Fruit fly (Drosophila melanogaster): ENCODE data around the gene CAH5.

CAH5 gene

dm6 chr3R:31222125-31222889 is 40.1 kb upstream of the CAH5 start (continued):
- TF ChIP-seq ara (GFP tag; IDR thresholded peaks at IDR 0.05): no peak
- TF ChIP-seq vfl (GFP tag; optimal IDR thresholded peaks at IDR 0.05): peak; percentile 82
- no peak for TF ChIP-seq wor (GFP tag; IDR thresholded peaks at IDR 0.05)
- TF ChIP-seq corto (GFP tag; optimal IDR thresholded peaks at IDR 0.05): no peak
- TF ChIP-seq hb (GFP tag; IDR thresholded peaks at IDR 0.05; ENCODE audit: partially characterized antibody): no peak
- peak in 1 of 2 experiments; percentile 43 for TF ChIP-seq Trl (optimal IDR thresholded peaks at IDR 0.05)
- TF ChIP-seq Trl (GFP tag; optimal IDR thresholded peaks at IDR 0.05): peak; percentile 86
- peak; percentile 92 for TF ChIP-seq CG2120 (GFP tag; optimal IDR thresholded peaks at IDR 0.05)
- TF ChIP-seq CG1792 (GFP tag; optimal IDR thresholded peaks at IDR 0.05): peak; percentile 65
- TF ChIP-seq CG17328 (GFP tag; IDR thresholded peaks at IDR 0.05): no peak
- TF ChIP-seq Jarid2 (GFP tag; optimal IDR thresholded peaks at IDR 0.05): peak; percentile 12
- TF ChIP-seq slbo (GFP tag; IDR thresholded peaks at IDR 0.05): no peak
- TF ChIP-seq CG13424 (tag; optimal IDR thresholded peaks at IDR 0.05): peak; percentile 90
- no peak for TF ChIP-seq cas (GFP tag; IDR thresholded peaks at IDR 0.05)
- peak; percentile 88 for TF ChIP-seq CG10147 (GFP tag; optimal IDR thresholded peaks at IDR 0.05)
- no peak for TF ChIP-seq H15 (GFP tag; IDR thresholded peaks at IDR 0.05)
- no peak for TF ChIP-seq Taf1 (GFP tag; IDR thresholded peaks at IDR 0.05)
- peak; percentile 53 for TF ChIP-seq fd64A (GFP tag; optimal IDR thresholded peaks at IDR 0.05)
- TF ChIP-seq CG7372 (GFP tag; IDR thresholded peaks at IDR 0.05): no peak
- peak; percentile 29 for TF ChIP-seq gcm2 (GFP tag; optimal IDR thresholded peaks at IDR 0.05)
- peak; percentile 14 for TF ChIP-seq ash1 (GFP tag; optimal IDR thresholded peaks at IDR 0.05)
- TF ChIP-seq CG8924 (tag; optimal IDR thresholded peaks at IDR 0.05): peak; percentile 87
- no peak for TF ChIP-seq Ada2b (GFP tag; IDR thresholded peaks at IDR 0.05)
- peak; percentile 27 for TF ChIP-seq sqz (GFP tag; optimal IDR thresholded peaks at IDR 0.05)
- TF ChIP-seq da (GFP tag; optimal IDR thresholded peaks at IDR 0.05): peak; percentile 41
- no peak for TF ChIP-seq sim (GFP tag; IDR thresholded peaks at IDR 0.05)
- TF ChIP-seq stc (GFP tag; IDR thresholded peaks at IDR 0.05): no peak
- TF ChIP-seq CG3407 (GFP tag; optimal IDR thresholded peaks at IDR 0.05): peak; percentile 73
- TF ChIP-seq zfh1 (GFP tag; IDR thresholded peaks at IDR 0.05): no peak
- no peak for TF ChIP-seq bbx (GFP tag; IDR thresholded peaks at IDR 0.05; ENCODE audit: partially characterized antibody)
- TF ChIP-seq CG7987 (GFP tag; optimal IDR thresholded peaks at IDR 0.05): no peak
- TF ChIP-seq Nf-YC (tag; optimal IDR thresholded peaks at IDR 0.05): peak; percentile 72
- peak; percentile 53 for TF ChIP-seq CG31365 (tag; optimal IDR thresholded peaks at IDR 0.05)
- TF ChIP-seq ase (GFP tag; IDR thresholded peaks at IDR 0.05): no peak
- peak; percentile 70 for TF ChIP-seq CG11398 (GFP tag; optimal IDR thresholded peaks at IDR 0.05)
- peak; percentile 24 for TF ChIP-seq Sry-δ (GFP tag; optimal IDR thresholded peaks at IDR 0.05)
- TF ChIP-seq hbn (GFP tag; IDR thresholded peaks at IDR 0.05; ENCODE audit: partially characterized antibody): no peak
- peak; percentile 88 for TF ChIP-seq Hsf (GFP tag; optimal IDR thresholded peaks at IDR 0.05)
- no peak for TF ChIP-seq CG9797 (GFP tag; optimal IDR thresholded peaks at IDR 0.05)
- TF ChIP-seq CG9817 (tag; optimal IDR thresholded peaks at IDR 0.05): peak; percentile 85
- peak; percentile 89 for TF ChIP-seq CG13624 (GFP tag; optimal IDR thresholded peaks at IDR 0.05)
- TF ChIP-seq Max (GFP tag; optimal IDR thresholded peaks at IDR 0.05): peak; percentile 72
- peak; percentile 75 for TF ChIP-seq slou (GFP tag; optimal IDR thresholded peaks at IDR 0.05)
- TF ChIP-seq hth (optimal IDR thresholded peaks at IDR 0.05): no peak
- TF ChIP-seq odd (GFP tag; optimal IDR thresholded peaks at IDR 0.05): peak; percentile 74
- TF ChIP-seq CG18764 (GFP tag; optimal IDR thresholded peaks at IDR 0.05): peak; percentile 71
- peak; percentile 2 for TF ChIP-seq hkb (optimal IDR thresholded peaks at IDR 0.05)
- TF ChIP-seq hkb (GFP tag; IDR thresholded peaks at IDR 0.05): no peak
- TF ChIP-seq CG4404 (GFP tag; IDR thresholded peaks at IDR 0.05): no peak
- TF ChIP-seq nerfin-1 (tag; optimal IDR thresholded peaks at IDR 0.05): peak; percentile 67
- no peak for TF ChIP-seq ato (GFP tag; IDR thresholded peaks at IDR 0.05; ENCODE audit: partially characterized antibody)
